Fruit fly (Drosophila melanogaster) whole organism, prepupa: ENCODE results near the gene CG16815.

Experiments
- Eip75B ChIP-seq: fragments of 200-800 bp; sonication (Bioruptor generic); optimal IDR thresholded peaks from 3 replicates; lab custom pipeline; 2016; ENCODE audit warnings: missing biosample characterization, missing genetic modification characterization
- Hr38 ChIP-seq: sonication (Bioruptor generic); optimal IDR thresholded peaks from 2 replicates; lab custom pipeline; 2016; ENCODE audit warnings: missing biosample characterization, missing genetic modification characterization
- Hr39 ChIP-seq: fragments of 200-800 bp; sonication (Bioruptor generic); optimal IDR thresholded peaks from 2 replicates; lab custom pipeline; 2016; ENCODE audit warnings: missing biosample characterization, missing genetic modification characterization
- Sox14 ChIP-seq: fragments of 200-800 bp; sonication (Bioruptor generic); optimal IDR thresholded peaks from 3 replicates; lab custom pipeline; 2016; ENCODE audit warnings: missing biosample characterization, missing genetic modification characterization
- dac ChIP-seq: fragments of 200-800 bp; sonication (Bioruptor generic); optimal IDR thresholded peaks from 2 replicates; lab custom pipeline; 2017; ENCODE audit warnings: missing biosample characterization, mild to moderate bottlenecking, missing genetic modification characterization
- eg ChIP-seq: fragments of 200-800 bp; sonication (Bioruptor generic); IDR thresholded peaks from 3 replicates; pipeline ENCODE4 v1.3.6; 2022; ENCODE audit warnings: missing biosample characterization, missing genetic modification characterization
- pdm3 ChIP-seq: fragments of 200-800 bp; sonication (Bioruptor generic); optimal IDR thresholded peaks from 3 replicates; lab custom pipeline; 2016; ENCODE audit warnings: missing biosample characterization, missing genetic modification characterization
- spab ChIP-seq: fragments of 200-800 bp; sonication (Bioruptor generic); optimal IDR thresholded peaks from 2 replicates; lab custom pipeline; 2017; ENCODE audit warnings: missing biosample characterization, mild to moderate bottlenecking, missing genetic modification characterization, missing genetic modification reagents
- svp ChIP-seq: fragments of 200-800 bp; sonication (Bioruptor generic); peaks from one replicate; lab custom pipeline; 2016; ENCODE audit warnings: missing biosample characterization, missing genetic modification characterization

DNA sequence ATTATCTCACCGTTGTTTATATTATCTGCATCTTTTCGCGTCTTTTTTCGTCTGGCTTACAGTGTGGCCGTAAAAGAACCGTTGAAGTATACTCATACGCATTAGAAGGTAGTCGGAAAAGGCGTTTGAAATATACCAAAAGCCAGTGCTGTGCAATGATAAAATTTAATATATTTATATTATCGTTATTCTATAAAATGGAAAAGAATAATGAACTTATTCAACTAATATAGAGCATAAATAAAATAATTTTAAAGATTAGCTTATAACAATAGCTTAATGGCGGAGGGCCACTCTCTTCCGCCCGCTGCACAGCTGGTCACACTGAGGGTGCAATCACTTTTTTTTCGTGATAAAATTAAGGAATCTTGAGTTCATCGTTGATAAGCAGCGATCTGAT is 37.7 kb upstream of the CG16815 start, which contains the start of the genes CG16974 and Edem2:
- peak; percentile 60; the same call in 2 of the 3 replicates for TF ChIP-seq eg (GFP tag; lab: Robert Waterston, UW)
- TF ChIP-seq svp (GFP tag; lab: Kevin White, UChicago): no peak
- no peak for TF ChIP-seq Eip75B
- TF ChIP-seq Sox14 (GFP tag; lab: Kevin White, UChicago): no peak
- TF ChIP-seq spab (GFP tag; lab: Kevin White, UChicago): no peak
- no peak for TF ChIP-seq pdm3 (GFP tag; lab: Kevin White, UChicago)
- TF ChIP-seq Hr38 (GFP tag; lab: Kevin White, UChicago): no peak
- no peak for TF ChIP-seq dac (GFP tag; lab: Kevin White, UChicago)
- TF ChIP-seq Hr39 (GFP tag; lab: Kevin White, UChicago): no peak
